Fruit fly (Drosophila melanogaster) whole organism, embryonic: ENCODE measurements around the gene CG6574.
A peak's percentile ranks its signal among the peaks of the same experiment; 100 is the strongest.

Experiments
- Ada2b ChIP-seq: fragments of 200-800 bp; sonication (Bioruptor generic); IDR thresholded peaks from 2 replicates; pipeline ENCODE4 v1.3.6; 2022; ENCODE audit warnings: missing biosample characterization, missing genetic modification characterization
- Adf1 ChIP-seq: fragments of 200-800 bp; sonication (Bioruptor generic); IDR thresholded peaks from 2 replicates; pipeline ENCODE4 v1.3.6; 2022; ENCODE audit warnings: missing biosample characterization, missing genetic modification characterization
- CG10274 ChIP-seq: fragments of 200-800 bp; sonication (Bioruptor generic); optimal IDR thresholded peaks from 3 replicates; lab custom pipeline; 2017; ENCODE audit warnings: missing biosample characterization, mild to moderate bottlenecking, missing genetic modification characterization
- CG11695 ChIP-seq: fragments of 200-800 bp; sonication (Bioruptor generic); IDR thresholded peaks from 3 replicates; pipeline ENCODE4 v1.3.6; 2022; ENCODE audit warnings: missing biosample characterization, missing genetic modification characterization
- CG12071 ChIP-seq: fragments of 200-800 bp; sonication (Bioruptor generic); optimal IDR thresholded peaks from 3 replicates; lab custom pipeline; 2018; ENCODE audit warnings: missing biosample characterization, mild to moderate bottlenecking, missing genetic modification characterization
- CG12236 ChIP-seq: fragments of 200-800 bp; sonication (Bioruptor generic); optimal IDR thresholded peaks from 2 replicates; lab custom pipeline; 2016; ENCODE audit warnings: missing biosample characterization, missing genetic modification characterization
- CG15601 ChIP-seq: fragments of 200-800 bp; sonication (Bioruptor generic); optimal IDR thresholded peaks from 3 replicates; lab custom pipeline; 2019; ENCODE audit warnings: missing biosample characterization, mild to moderate bottlenecking, missing genetic modification characterization, moderate library complexity
- CG1603 ChIP-seq: fragments of 200-800 bp; sonication (Bioruptor generic); optimal IDR thresholded peaks from 2 replicates; lab custom pipeline; 2019; ENCODE audit warnings: missing biosample characterization, mild to moderate bottlenecking, missing genetic modification characterization, moderate library complexity
- CG16813 ChIP-seq: fragments of 200-800 bp; sonication (Bioruptor generic); IDR thresholded peaks from 3 replicates; pipeline ENCODE4 v1.3.6; 2022; ENCODE audit warnings: missing biosample characterization, missing genetic modification characterization; ENCODE audit not compliant: partially characterized antibody
- CG17612 ChIP-seq: fragments of 200-800 bp; sonication (Bioruptor generic); IDR thresholded peaks from 2 replicates; pipeline ENCODE4 v1.3.6; 2022; ENCODE audit warnings: missing biosample characterization, missing genetic modification characterization
- CG18011 ChIP-seq: fragments of 200-800 bp; sonication (Bioruptor generic); optimal IDR thresholded peaks from 2 replicates; lab custom pipeline; 2017; ENCODE audit warnings: missing biosample characterization, missing genetic modification characterization, mild to moderate bottlenecking, moderate library complexity, missing genotype
- CG18476 ChIP-seq: fragments of 200-800 bp; sonication (Bioruptor generic); optimal IDR thresholded peaks from 2 replicates; lab custom pipeline; 2016; ENCODE audit warnings: missing biosample characterization, mild to moderate bottlenecking, missing genetic modification characterization
- CG18619 ChIP-seq: fragments of 200-800 bp; sonication (Bioruptor generic); optimal IDR thresholded peaks from 3 replicates; lab custom pipeline; 2017; ENCODE audit warnings: missing biosample characterization, mild to moderate bottlenecking, missing genetic modification characterization
- CG2712 ChIP-seq: fragments of 200-800 bp; optimal IDR thresholded peaks from 3 replicates; lab custom pipeline; 2019; ENCODE audit warnings: missing biosample characterization, mild to moderate bottlenecking, missing genetic modification characterization, moderate library complexity
- CG3281 ChIP-seq: fragments of 200-800 bp; sonication (Bioruptor generic); optimal IDR thresholded peaks from 3 replicates; lab custom pipeline; 2017; ENCODE audit warnings: missing biosample characterization, mild to moderate bottlenecking, missing genetic modification characterization
- CG3726 ChIP-seq: fragments of 200-800 bp; sonication (Bioruptor generic); IDR thresholded peaks from 3 replicates; pipeline ENCODE4, ENCODE4 v1.3.6; 2022; ENCODE audit warnings: missing biosample characterization, missing genetic modification characterization
- CG3838 ChIP-seq: fragments of 200-800 bp; sonication (Bioruptor generic); optimal IDR thresholded peaks from 3 replicates; lab custom pipeline; 2016; ENCODE audit warnings: missing biosample characterization, missing genetic modification characterization
- CG4854 ChIP-seq: fragments of 200-800 bp; sonication (Bioruptor generic); optimal IDR thresholded peaks from 2 replicates; lab custom pipeline; 2016; ENCODE audit warnings: missing biosample characterization, missing genetic modification characterization, inconsistent platforms
- CG7271 ChIP-seq: fragments of 200-800 bp; sonication (Bioruptor generic); optimal IDR thresholded peaks from 2 replicates; lab custom pipeline; 2018; ENCODE audit warnings: missing biosample characterization, mild to moderate bottlenecking, missing genetic modification characterization, moderate library complexity
- CG7556 ChIP-seq: fragments of 200-800 bp; sonication (Bioruptor generic); optimal IDR thresholded peaks from 2 replicates; lab custom pipeline; 2017; ENCODE audit warnings: missing biosample characterization, mild to moderate bottlenecking, missing genetic modification characterization
- CG8924 ChIP-seq: fragments of 200-800 bp; optimal IDR thresholded peaks from 3 replicates; lab custom pipeline; 2019; ENCODE audit warnings: missing biosample characterization, mild to moderate bottlenecking, missing genetic modification characterization, moderate library complexity
- CG9932 ChIP-seq: fragments of 200-800 bp; sonication (Bioruptor generic); IDR thresholded peaks from 2 replicates; pipeline ENCODE4 v1.3.6; 2022; ENCODE audit warnings: missing biosample characterization, missing genetic modification characterization
- Camta ChIP-seq: fragments of 200-800 bp; sonication (Bioruptor generic); optimal IDR thresholded peaks from 2 replicates; lab custom pipeline; 2016; ENCODE audit warnings: missing biosample characterization, missing genetic modification characterization
- E2f2 ChIP-seq: fragments of 200-800 bp; sonication (Bioruptor generic); IDR thresholded peaks from 2 replicates; pipeline ENCODE4 v1.3.6; 2022; ENCODE audit warnings: missing biosample characterization, missing genetic modification characterization
- Ets97D ChIP-seq: fragments of 200-800 bp; sonication (Bioruptor generic); optimal IDR thresholded peaks from 3 replicates; lab custom pipeline; 2016; ENCODE audit warnings: missing biosample characterization, missing genetic modification characterization
- Fer1 ChIP-seq: fragments of 200-800 bp; sonication (Bioruptor generic); optimal IDR thresholded peaks from 2 replicates; lab custom pipeline; 2017; ENCODE audit warnings: missing biosample characterization, mild to moderate bottlenecking, missing genetic modification characterization
- Gug ChIP-seq: fragments of 200-800 bp; sonication (Bioruptor generic); IDR thresholded peaks from 4 replicates; pipeline ENCODE4 v1.3.6; 2022; ENCODE audit warnings: missing biosample characterization, missing genetic modification characterization
- HLH3B ChIP-seq: fragments of 200-800 bp; sonication (Bioruptor generic); IDR thresholded peaks from 2 replicates; pipeline ENCODE4 v1.3.6; 2022; ENCODE audit warnings: missing biosample characterization, missing genetic modification characterization
- HLH4C ChIP-seq: fragments of 200-800 bp; sonication (Bioruptor generic); IDR thresholded peaks from 3 replicates; pipeline ENCODE4 v1.3.6; 2022; ENCODE audit warnings: missing biosample characterization, missing genetic modification characterization; ENCODE audit not compliant: partially characterized antibody
- HLH54F ChIP-seq: fragments of 200-800 bp; sonication (Bioruptor generic); optimal IDR thresholded peaks from 3 replicates; lab custom pipeline; 2016; ENCODE audit warnings: missing biosample characterization, missing genetic modification characterization
- HmgD ChIP-seq: fragments of 200-800 bp; sonication (Bioruptor generic); optimal IDR thresholded peaks from 3 replicates; lab custom pipeline; 2016; ENCODE audit warnings: missing biosample characterization, missing genetic modification characterization
- MBD-R2 ChIP-seq: fragments of 200-800 bp; sonication (Bioruptor generic); IDR thresholded peaks from 2 replicates; pipeline ENCODE4 v1.3.6; 2022; ENCODE audit warnings: missing biosample characterization, missing genetic modification characterization
- NFAT ChIP-seq: fragments of 200-800 bp; sonication (Bioruptor generic); IDR thresholded peaks from 2 replicates; pipeline ENCODE4 v1.3.6; 2022; ENCODE audit warnings: missing biosample characterization, missing genetic modification characterization
- abd-A ChIP-seq: fragments of 200-800 bp; sonication (Bioruptor generic); optimal IDR thresholded peaks from 3 replicates; lab custom pipeline; 2019; ENCODE audit warnings: missing biosample characterization, mild to moderate bottlenecking, missing genetic modification characterization, moderate library complexity
- ac ChIP-seq: fragments of 200-800 bp; sonication (Bioruptor generic); optimal IDR thresholded peaks from 3 replicates; lab custom pipeline; 2017; ENCODE audit warnings: missing biosample characterization, mild to moderate bottlenecking, missing genetic modification characterization
- cwo ChIP-seq: fragments of 200-800 bp; sonication (Bioruptor generic); optimal IDR thresholded peaks from 3 replicates; lab custom pipeline; 2017; ENCODE audit warnings: missing biosample characterization, missing genetic modification characterization, mild to moderate bottlenecking, moderate library complexity, missing genetic modification reagents
- dimm ChIP-seq: fragments of 200-800 bp; sonication (Bioruptor generic); IDR thresholded peaks from 2 replicates; pipeline ENCODE4 v1.3.6; 2022; ENCODE audit warnings: missing biosample characterization, missing genetic modification characterization
- dmrt99B ChIP-seq: fragments of 200-800 bp; sonication (Bioruptor generic); optimal IDR thresholded peaks from 2 replicates; lab custom pipeline; 2018; ENCODE audit warnings: missing biosample characterization, mild to moderate bottlenecking, missing genetic modification characterization, moderate library complexity
- en ChIP-seq: fragments of 200-800 bp; sonication (Bioruptor generic); optimal IDR thresholded peaks from 2 replicates; lab custom pipeline; 2016; ENCODE audit warnings: missing biosample characterization, missing genetic modification characterization
- fd3F ChIP-seq: fragments of 200-800 bp; sonication (Bioruptor generic); optimal IDR thresholded peaks from 2 replicates; lab custom pipeline; 2018; ENCODE audit warnings: missing biosample characterization, mild to moderate bottlenecking, missing genetic modification characterization, moderate library complexity
- hbn ChIP-seq: fragments of 200-800 bp; sonication (Bioruptor generic); IDR thresholded peaks from 2 replicates; pipeline ENCODE4 v1.3.6; 2022; ENCODE audit warnings: missing biosample characterization, missing genetic modification characterization; ENCODE audit not compliant: partially characterized antibody
- luna ChIP-seq: fragments of 200-800 bp; sonication (Bioruptor generic); optimal IDR thresholded peaks from 2 replicates; lab custom pipeline; 2016; ENCODE audit warnings: missing biosample characterization, missing genetic modification characterization
- odd ChIP-seq: fragments of 200-800 bp; sonication (Bioruptor generic); optimal IDR thresholded peaks from 2 replicates; lab custom pipeline; 2017; ENCODE audit warnings: missing biosample characterization, mild to moderate bottlenecking, missing genetic modification characterization
- pb ChIP-seq: fragments of 200-800 bp; sonication (Bioruptor generic); optimal IDR thresholded peaks from 3 replicates; lab custom pipeline; 2016; ENCODE audit warnings: missing biosample characterization, missing genetic modification characterization
- pzg ChIP-seq: fragments of 200-800 bp; sonication (Bioruptor generic); optimal IDR thresholded peaks from 3 replicates; lab custom pipeline; 2018; ENCODE audit warnings: missing biosample characterization, mild to moderate bottlenecking, missing genetic modification characterization, moderate library complexity
- seq ChIP-seq: fragments of 200-800 bp; sonication (Bioruptor generic); IDR thresholded peaks from 2 replicates; pipeline ENCODE4 v1.3.6; 2022; ENCODE audit warnings: missing biosample characterization, missing genetic modification characterization
- sima ChIP-seq: fragments of 200-800 bp; sonication (Bioruptor generic); optimal IDR thresholded peaks from 2 replicates; lab custom pipeline; 2016; ENCODE audit warnings: missing biosample characterization, missing genetic modification characterization
- sqz ChIP-seq: fragments of 200-800 bp; sonication (Bioruptor generic); optimal IDR thresholded peaks from 3 replicates; lab custom pipeline; 2018; ENCODE audit warnings: missing biosample characterization, mild to moderate bottlenecking, missing genetic modification characterization
- zfh1 ChIP-seq: fragments of 200-800 bp; sonication (Bioruptor generic); IDR thresholded peaks from 3 replicates; pipeline ENCODE4 v1.3.6; 2022; ENCODE audit warnings: missing biosample characterization, missing genetic modification characterization

CG6574 gene

dm6 chr3R:10862773-10863445 is at the start of gene CG6574 (continued):
- TF ChIP-seq Adf1 (peak; percentile 6; the same call in 1 of the 2 replicates), NFAT (GFP tag; lab: Robert Waterston, UW) (no peak), CG18476 (GFP tag; lab: Kevin White, UChicago) (no peak), E2f2 (GFP tag; lab: Robert Waterston, UW) (peak; percentile 15; the same call in 1 of the 2 replicates), sqz (GFP tag; lab: Kevin White, UChicago) (no peak), HLH4C (GFP tag; lab: Robert Waterston, UW) (0 out of 3 replicates have a peak, but pooled peaks have one; percentile 2), CG16813 (no peak), CG10274 (GFP tag; lab: Kevin White, UChicago) (peak; percentile 97), CG3281 (GFP tag; lab: Kevin White, UChicago) (peak; percentile 12), CG11695 (GFP tag; lab: Robert Waterston, UW) (0 out of 3 replicates have a peak, but pooled peaks have one; percentile 32), Gug (GFP tag; lab: Robert Waterston, UW) (no peak), abd-A (no peak), CG1603 (tag; lab: Kevin White, UChicago) (peak; percentile 19), CG4854 (GFP tag; lab: Kevin White, UChicago) (peak; percentile 73), CG15601 (no peak), dimm (GFP tag; lab: Robert Waterston, UW) (no peak), pzg (GFP tag; lab: Kevin White, UChicago) (peak; percentile 38), CG18011 (GFP tag; lab: Kevin White, UChicago) (no peak), Fer1 (peak; percentile 26), CG12071 (GFP tag; lab: Kevin White, UChicago) (peak; percentile 35), CG12236 (GFP tag; lab: Kevin White, UChicago) (no peak), en (GFP tag; lab: Kevin White, UChicago) (no peak), dmrt99B (no peak), ac (GFP tag; lab: Kevin White, UChicago) (no peak), CG7556 (GFP tag; lab: Kevin White, UChicago) (peak; percentile 5), zfh1 (0 out of 3 replicates have a peak, but pooled peaks have one; percentile 18), Ets97D (no peak), sima (no peak), cwo (GFP tag; lab: Kevin White, UChicago) (peak; percentile 17), CG17612 (GFP tag; lab: Robert Waterston, UW) (no peak), hbn (no peak), CG18619 (GFP tag; lab: Kevin White, UChicago) (no peak), CG2712 (peak; percentile 6), HLH3B (no peak), luna (no peak), seq (GFP tag; lab: Robert Waterston, UW) (no peak), HLH54F (GFP tag; lab: Kevin White, UChicago) (peak; percentile 6), Ada2b (no peak), CG8924 (tag; lab: Kevin White, UChicago) (peak; percentile 5), odd (no peak), pb (GFP tag; lab: Kevin White, UChicago) (no peak), fd3F (GFP tag; lab: Kevin White, UChicago) (no peak), CG3726 (GFP tag; lab: Robert Waterston, UW) (no peak), CG7271 (tag; lab: Kevin White, UChicago) (no peak), MBD-R2 (GFP tag; lab: Robert Waterston, UW) (peak; percentile 57; the same call in 1 of the 2 replicates), CG9932 (GFP tag; lab: Robert Waterston, UW) (no peak), Camta (GFP tag; lab: Kevin White, UChicago) (no peak), CG3838 (GFP tag; lab: Kevin White, UChicago) (peak; percentile 17), HmgD (GFP tag; lab: Kevin White, UChicago) (no peak)
